Worm (Caenorhabditis elegans) whole organism, L4/young adult: ENCODE data around the gene R04B5.6.

Experiments used
- W03F9.2 ChIP-seq: fragments of 150-350 bp; optimal IDR thresholded peaks from 2 replicates; lab custom pipeline; 2014; ENCODE audit warnings: missing biosample characterization, missing genetic modification characterization
- him-1 ChIP-seq: sonication (generic microtip); optimal IDR thresholded peaks from 2 replicates; lab custom pipeline; 2016; ENCODE audit warnings: missing genotype, missing genetic modification reagents, missing genetic modification characterization, missing compliant biosample characterization

- TF ChIP-seq W03F9.2 (tag; lab: Kevin White, UChicago), result no peak
- TF ChIP-seq him-1, result no peak
Observed at ce11 chrV:10065679-10066078, 19.3 kb upstream of the R04B5.6 start.
